Worm (Caenorhabditis elegans) whole organism, L4/young adult: ENCODE measurements around the gene F10A3.4.

Experiments
- dao-5 ChIP-seq: sonication (generic microtip); optimal IDR thresholded peaks from 2 replicates; lab custom pipeline; 2016; ENCODE audit warnings: missing genotype, missing genetic modification characterization, moderate library complexity, missing compliant biosample characterization
- him-1 ChIP-seq: sonication (generic microtip); optimal IDR thresholded peaks from 2 replicates; lab custom pipeline; 2016; ENCODE audit warnings: missing genotype, missing genetic modification reagents, missing genetic modification characterization, missing compliant biosample characterization

DNA sequence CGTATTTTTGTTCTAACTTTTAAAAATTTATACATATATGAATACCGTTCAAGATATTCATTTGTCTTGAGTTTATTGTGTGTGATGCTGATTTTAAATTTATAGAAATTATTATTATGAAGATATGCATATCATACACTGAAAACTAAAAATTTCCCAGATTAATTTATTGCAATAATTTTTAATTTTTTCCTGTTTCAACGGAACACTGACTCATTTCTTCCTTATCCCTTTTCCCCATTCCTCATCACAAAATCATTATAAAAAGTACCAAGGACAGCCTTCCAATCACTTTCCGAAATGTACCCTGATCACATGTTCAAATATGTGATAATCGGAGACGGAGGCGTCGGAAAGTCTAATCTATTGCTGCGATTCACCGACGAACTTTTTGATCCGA, 45.7 kb downstream of the F10A3.4 start, which contains the start of gene rabr-4:
- TF ChIP-seq him-1 (tag; lab: Kevin White, UChicago) = no peak
- no peak for TF ChIP-seq dao-5 (tag; lab: Kevin White, UChicago)
